Fruit fly (Drosophila melanogaster) whole organism: ENCODE data around the gene dysf.

Experiments used
- CG8478 ChIP-seq: fragments of >200 bp; optimal IDR thresholded peaks from 2 replicates; lab custom pipeline; 2018; ENCODE audit warnings: inconsistent platforms
- Dll ChIP-seq: fragments of >200 bp; optimal IDR thresholded peaks from 2 replicates; lab custom pipeline; 2017
- EcR ChIP-seq, 2 experiments: fragments of >200 bp; optimal IDR thresholded peaks; 2 replicates each; lab custom pipeline; 2017; ENCODE audit warnings: missing biosample characterization in 2 of 2, missing genetic modification characterization in 2 of 2, missing genetic modification reagents in 2 of 2
- pan ChIP-seq: fragments of >200 bp; optimal IDR thresholded peaks from 2 replicates; lab custom pipeline; 2017
- psq ChIP-seq: fragments of >200 bp; optimal IDR thresholded peaks from 2 replicates; lab custom pipeline; 2017
- usp ChIP-seq: fragments of >200 bp; optimal IDR thresholded peaks from 2 replicates; lab custom pipeline; 2017; ENCODE audit warnings: missing biosample characterization, missing genetic modification characterization, mixed read lengths

DNA sequence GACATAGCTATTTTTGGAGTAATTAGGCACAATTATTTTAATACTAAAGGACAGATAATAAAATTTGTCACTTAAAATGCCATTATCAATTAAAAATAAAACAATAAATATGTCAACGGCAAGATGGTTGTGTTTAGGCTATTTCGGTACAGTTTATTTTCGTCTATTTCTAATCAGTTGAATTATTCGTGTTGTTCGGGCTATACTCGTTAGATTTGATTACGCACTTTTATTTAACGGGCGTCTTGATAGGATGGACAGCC is 6.6 kb upstream of the dysf start:
- no peak for TF ChIP-seq pan (lab: Kevin White, UChicago)
- no peak for TF ChIP-seq psq (lab: Kevin White, UChicago)
- no peak for TF ChIP-seq CG8478
- TF ChIP-seq usp (GFP tag; lab: Kevin White, UChicago): no peak
- TF ChIP-seq Dll (lab: Kevin White, UChicago): no peak
- no peak for TF ChIP-seq EcR (GFP tag; optimal IDR thresholded peaks at IDR 0.05; lab: Kevin White, UChicago)
